Worm (Caenorhabditis elegans): ENCODE data around the gene nlp-52.

DNA sequence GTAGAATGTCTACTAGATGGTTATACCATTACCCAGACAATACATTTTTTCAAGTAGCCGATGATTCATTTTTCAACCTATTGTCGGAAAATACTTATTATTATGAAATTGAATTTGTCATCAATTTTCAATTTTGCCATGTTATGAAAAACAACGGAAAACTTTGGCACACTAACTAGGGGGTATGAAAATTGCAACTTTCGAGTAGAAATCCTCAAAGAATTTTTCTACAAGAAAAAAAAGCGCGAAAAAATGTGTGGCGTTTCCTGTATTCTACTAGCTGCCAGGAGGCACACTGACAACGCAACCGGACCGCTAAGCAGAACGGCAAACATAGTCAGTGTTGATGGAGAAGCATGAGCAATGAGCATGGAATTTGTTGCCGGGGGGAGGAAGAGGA lies 7.2 kb upstream of the nlp-52 start:
- TF ChIP-seq flt-1 (GFP tag; IDR thresholded peaks at IDR 0.05) (no peak), ztf-29 (GFP tag; IDR thresholded peaks at IDR 0.05) (no peak), tab-1 (GFP tag; IDR thresholded peaks at IDR 0.05) (no peak), klf-2 (GFP tag; conservative IDR thresholded peaks at IDR 0.05) (no peak)
